Worm (Caenorhabditis elegans) whole organism, L4 larva: ENCODE data around the gene F40F8.1.
A peak's percentile ranks its signal among the peaks of the same experiment; 100 is the strongest.

Experiments used
- D1046.2 ChIP-seq: fragments of 200-800 bp; sonication (Bioruptor generic); IDR thresholded peaks from 2 replicates; pipeline ENCODE4 v1.3.6; 2022; ENCODE audit warnings: missing genetic modification characterization, missing compliant biosample characterization
- F49E8.2 ChIP-seq: sonication (generic microtip); optimal IDR thresholded peaks from 2 replicates; lab custom pipeline; 2016; ENCODE audit warnings: missing compliant biosample characterization, mild to moderate bottlenecking, missing genetic modification characterization, borderline replicate concordance
- T26A8.4 ChIP-seq: fragments of 200-800 bp; sonication (Bioruptor generic); IDR thresholded peaks from 2 replicates; pipeline ENCODE4 v1.3.6; 2022; ENCODE audit warnings: missing genetic modification characterization, missing compliant biosample characterization
- Y75B8A.6 ChIP-seq: fragments of 200-800 bp; sonication (Bioruptor generic); IDR thresholded peaks from 2 replicates; pipeline ENCODE4 v1.3.6; 2022; ENCODE audit warnings: missing genetic modification reagents, missing genetic modification characterization, missing compliant biosample characterization
- ZK546.5 ChIP-seq, 2 experiments: sonication (generic microtip); optimal IDR thresholded peaks; 2 replicates each; lab custom pipeline; 2017; ENCODE audit warnings: missing biosample characterization in 2 of 2, missing genetic modification characterization in 2 of 2
- aha-1 ChIP-seq: fragments of 150-350 bp; peaks from one replicate; lab custom pipeline; 2014; ENCODE audit warnings: missing biosample characterization, missing genetic modification characterization
- ceh-20 ChIP-seq: fragments of 200-800 bp; sonication (Bioruptor generic); IDR thresholded peaks from 2 replicates; pipeline ENCODE4 v1.3.6; 2022; ENCODE audit warnings: missing genetic modification reagents, missing genetic modification characterization, missing compliant biosample characterization
- ceh-44 ChIP-seq: fragments of 200-800 bp; sonication (Bioruptor generic); IDR thresholded peaks from 2 replicates; pipeline ENCODE4 v1.3.6; 2022; ENCODE audit warnings: missing genetic modification reagents, missing genetic modification characterization, missing compliant biosample characterization
- ceh-62 ChIP-seq: sonication (generic microtip); optimal IDR thresholded peaks from 2 replicates; lab custom pipeline; 2017; ENCODE audit warnings: missing biosample characterization, missing genetic modification characterization
- ces-1 ChIP-seq: fragments of 150-350 bp; sonication (generic microtip); optimal IDR thresholded peaks from 4 replicates; lab custom pipeline; 2014; ENCODE audit warnings: missing biosample characterization, missing genetic modification reagents, missing genetic modification characterization
- dmd-6 ChIP-seq: fragments of 200-800 bp; sonication (Bioruptor generic); IDR thresholded peaks from 2 replicates; pipeline ENCODE4 v1.3.6; 2022; ENCODE audit warnings: missing genetic modification reagents, missing genetic modification characterization, missing compliant biosample characterization
- dmd-8 ChIP-seq: fragments of 200-800 bp; sonication (Bioruptor generic); IDR thresholded peaks from 2 replicates; pipeline ENCODE4 v1.3.6; 2022; ENCODE audit warnings: missing genetic modification characterization, missing compliant biosample characterization
- egl-27 ChIP-seq: sonication (generic microtip); optimal IDR thresholded peaks from 3 replicates; lab custom pipeline; 2017; ENCODE audit warnings: missing biosample characterization, missing genetic modification reagents, missing genetic modification characterization
- egl-43 ChIP-seq: fragments of 200-800 bp; sonication (Bioruptor generic); IDR thresholded peaks from 2 replicates; pipeline ENCODE4 v1.3.6; 2022; ENCODE audit warnings: missing genetic modification reagents, missing genetic modification characterization, missing compliant biosample characterization
- fos-1 ChIP-seq: fragments of 150-350 bp; optimal IDR thresholded peaks from 2 replicates; lab custom pipeline; 2014; ENCODE audit warnings: missing biosample characterization, missing genetic modification characterization
- gei-8 ChIP-seq: fragments of 200-800 bp; sonication (Bioruptor generic); optimal IDR thresholded peaks from 2 replicates; lab custom pipeline; 2018; ENCODE audit warnings: mild to moderate bottlenecking, missing genetic modification characterization, missing compliant biosample characterization
- hlh-11 ChIP-seq: fragments of 200-800 bp; sonication (Bioruptor generic); optimal IDR thresholded peaks from 2 replicates; lab custom pipeline; 2018; ENCODE audit warnings: mild to moderate bottlenecking, missing genetic modification characterization, missing compliant biosample characterization
- hlh-30 ChIP-seq: sonication (generic microtip); optimal IDR thresholded peaks from 2 replicates; lab custom pipeline; 2017; ENCODE audit warnings: antibody characterized with exemption, mild to moderate bottlenecking, missing genetic modification characterization, missing compliant biosample characterization; ENCODE audit not compliant: insufficient read depth
- lim-7 ChIP-seq: fragments of 200-800 bp; sonication (Bioruptor generic); IDR thresholded peaks from 2 replicates; pipeline ENCODE4 v1.3.6; 2022; ENCODE audit warnings: missing genetic modification characterization, missing compliant biosample characterization
- lin-38 ChIP-seq: fragments of 200-800 bp; sonication (Bioruptor generic); IDR thresholded peaks from 2 replicates; pipeline ENCODE4 v1.3.6; 2022; ENCODE audit warnings: missing genetic modification reagents, missing genetic modification characterization, missing compliant biosample characterization
- lsy-2 ChIP-seq, 2 experiments: fragments of 150-350 bp in 1 of 2; sonication (generic microtip) in 1 of 2; optimal IDR thresholded peaks; 2 replicates each; lab custom pipeline; 2014 to 2017; ENCODE audit warnings: missing biosample characterization in 2 of 2, missing genetic modification characterization in 2 of 2
- madf-5 ChIP-seq, 2 experiments: fragments of 200-800 bp; sonication (Bioruptor generic); IDR thresholded peaks; 2 replicates each; pipeline ENCODE4 v1.3.6; 2022; ENCODE audit warnings: missing compliant biosample characterization in 2 of 2, missing genetic modification characterization in 2 of 2
- nhr-41 ChIP-seq: fragments of 200-800 bp; sonication (Bioruptor generic); IDR thresholded peaks from 2 replicates; pipeline ENCODE4 v1.3.6; 2022; ENCODE audit warnings: missing genetic modification reagents, missing genetic modification characterization, missing compliant biosample characterization
- nhr-48 ChIP-seq: sonication (generic microtip); optimal IDR thresholded peaks from 2 replicates; lab custom pipeline; 2016; ENCODE audit warnings: mild to moderate bottlenecking, missing genetic modification characterization, missing compliant biosample characterization
- nhr-6 ChIP-seq: fragments of 150-350 bp; optimal IDR thresholded peaks from 2 replicates; lab custom pipeline; 2014; ENCODE audit warnings: missing biosample characterization, missing genetic modification characterization
- nhr-76 ChIP-seq: fragments of 150-350 bp; optimal IDR thresholded peaks from 2 replicates; lab custom pipeline; 2014; ENCODE audit warnings: missing biosample characterization, missing genetic modification characterization
- nhr-77 ChIP-seq: fragments of 150-350 bp; optimal IDR thresholded peaks from 2 replicates; lab custom pipeline; 2014; ENCODE audit warnings: missing biosample characterization, missing genetic modification characterization
- php-3 ChIP-seq: fragments of 200-800 bp; sonication (Bioruptor generic); IDR thresholded peaks from 2 replicates; pipeline ENCODE4 v1.3.6; 2022; ENCODE audit warnings: missing genetic modification reagents, missing genetic modification characterization, missing compliant biosample characterization
- saeg-2 ChIP-seq: fragments of 200-800 bp; sonication (Bioruptor generic); IDR thresholded peaks from 2 replicates; pipeline ENCODE4 v1.3.6; 2022; ENCODE audit warnings: missing genetic modification reagents, missing genetic modification characterization, missing compliant biosample characterization
- sdz-12 ChIP-seq: fragments of 200-800 bp; sonication (Bioruptor generic); optimal IDR thresholded peaks from 2 replicates; lab custom pipeline; 2018; ENCODE audit warnings: mild to moderate bottlenecking, missing genetic modification characterization, missing compliant biosample characterization
- skn-1 ChIP-seq: fragments of 150-350 bp; optimal IDR thresholded peaks from 2 replicates; lab custom pipeline; 2014; ENCODE audit warnings: missing biosample characterization, missing genetic modification characterization
- spr-3 ChIP-seq: fragments of 200-800 bp; sonication (Bioruptor generic); optimal IDR thresholded peaks from 2 replicates; lab custom pipeline; 2018; ENCODE audit warnings: mild to moderate bottlenecking, missing genetic modification characterization, missing compliant biosample characterization
- tag-97 ChIP-seq: fragments of 200-800 bp; sonication (Bioruptor generic); IDR thresholded peaks from 2 replicates; pipeline ENCODE4 v1.3.6; 2022; ENCODE audit warnings: missing genetic modification characterization, missing compliant biosample characterization
- zfp-3 ChIP-seq: fragments of 200-800 bp; sonication (Bioruptor generic); conservative IDR thresholded peaks from 2 replicates; pipeline ENCODE4 v1.3.6; 2022; ENCODE audit warnings: missing genetic modification reagents, missing genetic modification characterization, missing compliant biosample characterization
- ztf-7 ChIP-seq: fragments of 150-350 bp; optimal IDR thresholded peaks from 2 replicates; lab custom pipeline; 2014; ENCODE audit warnings: missing biosample characterization, missing genetic modification characterization

Gene F40F8.1

DNA sequence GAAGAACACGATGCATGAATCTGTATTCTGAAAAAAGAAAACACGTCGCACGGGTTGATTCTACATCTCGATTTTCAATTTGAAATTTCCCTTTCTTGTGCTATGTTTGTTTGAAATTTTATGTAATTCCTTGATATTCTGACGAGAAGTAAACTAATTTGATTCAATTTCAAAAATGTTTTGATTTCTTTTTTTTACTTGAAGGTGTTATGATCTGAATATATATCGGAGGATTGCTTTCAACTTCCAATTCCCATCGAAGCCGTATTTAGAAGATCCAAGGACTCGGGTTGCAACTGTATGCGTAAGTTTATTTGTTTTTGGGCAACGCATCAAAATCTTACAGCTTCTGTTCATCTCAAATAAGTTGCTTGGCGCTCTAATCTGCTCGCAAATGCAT, at the start of gene F40F8.1:
Gene F40F8.1 (plus strand): TSS at position 301 of the 400 bp plus-strand sequence.
- no peak for TF ChIP-seq gei-8 (GFP tag; lab: Kevin White, UChicago)
- no peak for TF ChIP-seq zfp-3 (GFP tag; lab: Robert Waterston, UW)
- TF ChIP-seq ceh-20 (GFP tag; lab: Robert Waterston, UW), result no peak

DNA sequence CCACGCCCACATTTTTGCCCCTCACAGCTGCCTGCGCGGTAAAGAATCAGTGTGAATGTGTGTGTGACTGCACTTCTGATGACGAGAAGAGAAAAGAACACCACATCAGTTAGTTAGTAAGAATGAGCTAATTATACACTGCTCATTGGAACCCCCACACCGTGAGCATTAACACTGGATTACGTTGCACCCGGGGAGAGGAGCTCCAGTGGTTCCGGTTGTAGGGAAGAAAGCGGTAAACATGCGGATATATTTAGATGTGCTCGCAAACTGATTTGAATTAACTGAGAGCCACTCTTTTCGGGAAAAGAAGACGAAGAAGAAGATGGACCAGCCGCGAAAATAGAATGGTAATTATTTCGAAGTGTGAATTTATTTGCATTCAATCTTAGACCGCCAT, 40.7 kb upstream of the F40F8.1 start:
- TF ChIP-seq F49E8.2 (tag; lab: Kevin White, UChicago) (no peak), spr-3 (no peak), egl-43 (GFP tag; lab: Robert Waterston, UW) (no peak), egl-27 (tag; lab: Kevin White, UChicago) (no peak), saeg-2 (GFP tag; lab: Robert Waterston, UW) (no peak), nhr-6 (tag; lab: Kevin White, UChicago) (no peak), tag-97 (no peak), lim-7 (GFP tag; lab: Robert Waterston, UW) (no peak), D1046.2 (GFP tag; lab: Robert Waterston, UW) (no peak), madf-5 (GFP tag; IDR thresholded peaks at IDR 0.05; lab: Robert Waterston, UW) (no peak), sdz-12 (GFP tag; lab: Kevin White, UChicago) (no peak), zfp-3 (GFP tag; lab: Robert Waterston, UW) (no peak), php-3 (no peak), dmd-8 (GFP tag; lab: Robert Waterston, UW) (no peak), nhr-48 (tag; lab: Kevin White, UChicago) (no peak)
- TF ChIP-seq, all 104 proteins: peak for 0

DNA sequence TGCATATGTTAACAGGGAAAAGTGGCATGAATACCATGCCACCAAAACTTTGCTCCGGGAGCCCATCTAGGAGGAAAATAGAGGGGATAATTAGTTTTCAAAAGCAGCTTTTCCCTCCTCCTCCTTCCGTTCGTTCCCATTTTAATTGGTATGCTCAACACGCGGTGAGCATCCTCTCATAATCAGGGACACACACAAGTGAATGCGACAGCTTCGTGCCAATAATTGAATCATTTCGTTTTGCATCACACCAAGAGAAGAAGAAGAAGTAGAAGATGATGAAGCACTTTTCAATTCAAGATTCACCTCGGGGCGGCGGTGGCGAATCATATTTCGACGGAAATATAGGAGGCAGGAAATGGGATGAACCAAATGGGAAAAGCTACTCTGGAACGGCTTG, 39.3 kb upstream of the F40F8.1 start:
- TF ChIP-seq aha-1 (tag; lab: Kevin White, UChicago), result peak; percentile 64
- TF ChIP-seq nhr-76 (tag; lab: Kevin White, UChicago), result no peak

DNA sequence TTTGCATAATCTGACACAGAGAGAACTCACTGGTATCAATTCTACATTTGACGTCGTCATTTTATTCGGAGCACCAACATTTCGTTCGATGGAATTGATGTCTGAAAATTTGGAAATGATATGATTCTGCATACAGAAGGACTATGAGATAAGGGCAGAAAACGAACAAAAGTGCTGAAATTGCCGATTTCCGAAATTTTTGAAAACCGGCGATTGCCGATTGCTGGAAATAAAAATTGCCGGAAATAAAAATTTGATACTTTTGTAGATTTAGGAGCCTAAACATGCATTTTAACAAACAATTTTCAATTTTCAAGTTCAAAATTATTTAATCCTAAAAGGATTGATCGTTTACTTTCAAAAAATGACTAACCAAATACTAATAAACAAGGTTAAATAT, 38.1 kb upstream of the F40F8.1 start, which contains the start of gene unc-53:
Gene unc-53 (minus strand): TSS at position 101 of the 400 bp plus-strand sequence.
- TF ChIP-seq hlh-11 (no peak), spr-3 (no peak), ceh-62 (tag; lab: Kevin White, UChicago) (no peak), ZK546.5 (tag; optimal IDR thresholded peaks at IDR 0.05; lab: Kevin White, UChicago) (no peak), ceh-44 (GFP tag; lab: Robert Waterston, UW) (no peak), T26A8.4 (GFP tag; lab: Robert Waterston, UW) (no peak), hlh-30 (tag; lab: Kevin White, UChicago) (no peak), Y75B8A.6 (GFP tag; lab: Robert Waterston, UW) (no peak), lsy-2 (tag; optimal IDR thresholded peaks at IDR 0.05; lab: Kevin White, UChicago) (no peak), lin-38 (GFP tag; lab: Robert Waterston, UW) (no peak), ceh-20 (GFP tag; lab: Robert Waterston, UW) (no peak), skn-1 (tag; lab: Kevin White, UChicago) (no peak)
- TF ChIP-seq, all 104 proteins: peak for 0

DNA sequence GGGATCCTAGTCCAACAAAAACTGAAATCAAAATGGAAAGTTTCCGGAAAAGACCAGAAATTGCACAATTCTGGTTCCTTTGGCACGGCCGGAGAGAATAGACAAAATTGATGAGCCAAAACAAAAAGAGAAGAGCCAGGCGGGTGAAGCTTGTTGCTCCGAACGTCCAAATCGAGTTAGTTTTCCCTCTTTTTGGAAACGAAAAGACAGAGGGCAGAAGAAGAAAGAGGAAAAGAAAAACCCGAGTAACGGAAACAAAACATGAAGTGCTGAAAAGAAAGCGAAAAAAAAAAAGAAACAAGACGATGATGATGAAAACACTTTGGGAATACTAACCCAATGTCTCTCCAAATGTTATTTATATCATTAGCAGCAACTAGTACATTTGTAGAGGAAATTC, 35.9 kb upstream of the F40F8.1 start:
- peak; percentile 62 for TF ChIP-seq ces-1 (GFP tag; lab: Kevin White, UChicago)
- TF ChIP-seq dmd-6 (GFP tag; lab: Robert Waterston, UW), result no peak
- no peak for TF ChIP-seq nhr-41 (GFP tag; lab: Robert Waterston, UW)
- TF ChIP-seq, all 104 proteins: peak for 1

DNA sequence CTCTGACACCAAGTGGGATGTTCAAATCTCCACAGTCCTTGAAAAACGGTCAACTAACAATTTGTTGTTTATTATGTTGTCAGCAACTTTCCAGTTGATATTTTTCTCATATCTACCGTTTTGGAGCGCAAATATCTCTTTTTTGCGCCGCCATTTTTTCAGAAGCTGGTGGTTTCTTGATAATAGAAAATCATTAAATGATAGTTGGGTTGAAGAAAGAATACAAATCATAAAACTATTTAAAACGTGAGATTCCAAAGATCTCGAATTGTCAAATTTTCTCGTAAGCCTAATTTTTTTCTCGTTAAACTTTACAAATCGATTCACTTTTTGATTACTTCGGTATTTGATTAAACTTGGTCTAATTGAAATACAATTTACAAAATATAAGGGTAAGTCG, 35.1 kb upstream of the F40F8.1 start, which contains the start of gene rpl-42:
Gene rpl-42 (plus strand): TSS at position 301 of the 400 bp plus-strand sequence.
- TF ChIP-seq nhr-77 (tag; lab: Kevin White, UChicago) (no peak), ztf-7 (no peak), fos-1 (no peak)
